Fruit fly (Drosophila melanogaster): ENCODE results near the gene CG7512.

- TF ChIP-seq CG12605 (GFP tag; IDR thresholded peaks at IDR 0.05): no peak
- TF ChIP-seq EcR (GFP tag; optimal IDR thresholded peaks at IDR 0.05): no peak
- no peak for TF ChIP-seq Snoo (tag; optimal IDR thresholded peaks at IDR 0.05)
- no peak for TF ChIP-seq CG10348 (GFP tag; IDR thresholded peaks at IDR 0.05)
- no peak for TF ChIP-seq Pif1B (GFP tag; optimal IDR thresholded peaks at IDR 0.05)
- no peak for TF ChIP-seq CG4496 (GFP tag; IDR thresholded peaks at IDR 0.05)
- no peak for TF ChIP-seq CG8159 (tag; optimal IDR thresholded peaks at IDR 0.05)
- TF ChIP-seq rn (GFP tag; IDR thresholded peaks at IDR 0.05): no peak
- TF ChIP-seq CG13204 (GFP tag; optimal IDR thresholded peaks at IDR 0.05): no peak
- no peak for TF ChIP-seq CG34367 (tag; optimal IDR thresholded peaks at IDR 0.05)
- TF ChIP-seq D1 (tag; optimal IDR thresholded peaks at IDR 0.05): no peak
- TF ChIP-seq gl (tag; optimal IDR thresholded peaks at IDR 0.05): no peak
Observed at dm6 chr3L:11542948-11543347, 29.4 kb downstream of the CG7512 start.

All from whole organism, pupa.